Worm (Caenorhabditis elegans) whole organism, L1 larva: Measurements from ENCODE around the gene ttr-51.

ENCODE experiments used
- C16A3.4 ChIP-seq: fragments of 150-350 bp; optimal IDR thresholded peaks from 2 replicates; lab custom pipeline; 2014; ENCODE audit warnings: missing biosample characterization, missing genetic modification characterization
- C34B4.2 ChIP-seq: sonication (generic microtip); optimal IDR thresholded peaks from 2 replicates; lab custom pipeline; 2017; ENCODE audit warnings: mild to moderate bottlenecking, missing genetic modification characterization, missing compliant biosample characterization
- F16B12.6 ChIP-seq: fragments of 150-350 bp; optimal IDR thresholded peaks from 2 replicates; lab custom pipeline; 2014; ENCODE audit warnings: missing biosample characterization, missing genetic modification characterization
- aha-1 ChIP-seq: fragments of 150-350 bp; optimal IDR thresholded peaks from 2 replicates; lab custom pipeline; 2014; ENCODE audit warnings: missing biosample characterization, missing genetic modification characterization
- alr-1 ChIP-seq: fragments of 200-800 bp; sonication (Bioruptor generic); optimal IDR thresholded peaks from 2 replicates; lab custom pipeline; 2018; ENCODE audit warnings: borderline replicate concordance, mild to moderate bottlenecking, missing genetic modification characterization, missing compliant biosample characterization
- aly-2 ChIP-seq: fragments of 150-350 bp; optimal IDR thresholded peaks from 2 replicates; lab custom pipeline; 2014; ENCODE audit warnings: missing biosample characterization, missing genetic modification characterization
- blmp-1 ChIP-seq: fragments of 150-350 bp; optimal IDR thresholded peaks from 2 replicates; lab custom pipeline; 2014; ENCODE audit warnings: missing biosample characterization, missing genetic modification characterization
- ceh-8 ChIP-seq: fragments of 200-800 bp; sonication (Bioruptor generic); optimal IDR thresholded peaks from 2 replicates; lab custom pipeline; 2018; ENCODE audit warnings: mild to moderate bottlenecking, missing genetic modification characterization, moderate library complexity, missing compliant biosample characterization
- ceh-90 ChIP-seq: sonication (generic microtip); optimal IDR thresholded peaks from 2 replicates; lab custom pipeline; 2016; ENCODE audit warnings: missing genetic modification characterization, missing compliant biosample characterization
- ces-1 ChIP-seq: fragments of 150-350 bp; optimal IDR thresholded peaks from 2 replicates; lab custom pipeline; 2014; ENCODE audit warnings: missing biosample characterization, missing genetic modification reagents, missing genetic modification characterization
- dpl-1 ChIP-seq, 3 experiments: fragments of 150-350 bp in 2 of 3; sonication (generic microtip) in 1 of 3; optimal IDR thresholded peaks; 2 replicates each; lab custom pipeline; 2014 to 2017; ENCODE audit warnings: missing biosample characterization in 3 of 3, missing genetic modification characterization in 3 of 3, missing genetic modification reagents in 3 of 3
- dsc-1 ChIP-seq: sonication (generic microtip); optimal IDR thresholded peaks from 2 replicates; lab custom pipeline; 2016; ENCODE audit warnings: mild to moderate bottlenecking, missing genetic modification characterization, missing compliant biosample characterization
- efl-3 ChIP-seq: fragments of 200-800 bp; sonication (Bioruptor generic); optimal IDR thresholded peaks from 2 replicates; lab custom pipeline; 2018; ENCODE audit warnings: mild to moderate bottlenecking, missing genetic modification characterization, missing compliant biosample characterization
- elt-3 ChIP-seq, 6 experiments: fragments of 150-350 bp in 1 of 6; sonication (generic microtip); optimal IDR thresholded peaks; 2 replicates each; lab custom pipeline; 2017 to 2018; ENCODE audit warnings: missing biosample characterization in 6 of 6, missing genetic modification characterization in 6 of 6, inconsistent platforms in 1 of 6
- fkh-8 ChIP-seq: sonication (generic microtip); optimal IDR thresholded peaks from 2 replicates; lab custom pipeline; 2016; ENCODE audit warnings: mild to moderate bottlenecking, missing genetic modification characterization, missing compliant biosample characterization
- hlh-17 ChIP-seq: fragments of 200-800 bp; sonication (Bioruptor generic); optimal IDR thresholded peaks from 2 replicates; lab custom pipeline; 2018; ENCODE audit warnings: missing genetic modification characterization, mild to moderate bottlenecking, missing compliant biosample characterization, moderate library complexity, borderline replicate concordance
- hlh-4 ChIP-seq: sonication (generic microtip); optimal IDR thresholded peaks from 2 replicates; lab custom pipeline; 2016; ENCODE audit warnings: mild to moderate bottlenecking, missing genetic modification characterization, missing compliant biosample characterization
- irx-1 ChIP-seq: sonication (generic microtip); optimal IDR thresholded peaks from 2 replicates; lab custom pipeline; 2016; ENCODE audit warnings: missing genetic modification characterization, missing compliant biosample characterization
- isw-1 ChIP-seq: fragments of 200-800 bp; sonication (Bioruptor generic); IDR thresholded peaks from 2 replicates; pipeline ENCODE4 v1.3.6; 2022; ENCODE audit warnings: missing genetic modification characterization, missing compliant biosample characterization
- jun-1 ChIP-seq: fragments of 150-350 bp; optimal IDR thresholded peaks from 2 replicates; lab custom pipeline; 2014; ENCODE audit warnings: missing biosample characterization, missing genetic modification reagents, missing genetic modification characterization
- lin-13 ChIP-seq: fragments of 150-350 bp; optimal IDR thresholded peaks from 2 replicates; lab custom pipeline; 2014; ENCODE audit warnings: missing biosample characterization, missing genetic modification reagents, missing genetic modification characterization
- lin-14 ChIP-seq: fragments of 200-800 bp; sonication (Bioruptor generic); optimal IDR thresholded peaks from 2 replicates; lab custom pipeline; 2018; ENCODE audit warnings: mild to moderate bottlenecking, missing genetic modification characterization, moderate library complexity, missing compliant biosample characterization
- lin-15B ChIP-seq: fragments of 150-350 bp; sonication (generic microtip); optimal IDR thresholded peaks from 3 replicates; lab custom pipeline; 2014; ENCODE audit warnings: missing biosample characterization, missing genetic modification characterization
- lin-39 ChIP-seq: fragments of 150-350 bp; optimal IDR thresholded peaks from 2 replicates; lab custom pipeline; 2014; ENCODE audit warnings: missing biosample characterization, missing genetic modification reagents, missing genetic modification characterization
- mdl-1 ChIP-seq, 2 experiments: fragments of 150-350 bp; optimal IDR thresholded peaks; 2 replicates each; lab custom pipeline; 2014 to 2017; ENCODE audit warnings: missing biosample characterization in 2 of 2, missing genetic modification characterization in 2 of 2, inconsistent platforms in 1 of 2
- mep-1 ChIP-seq: fragments of 150-350 bp; optimal IDR thresholded peaks from 2 replicates; lab custom pipeline; 2014; ENCODE audit warnings: missing biosample characterization, missing genetic modification characterization
- nhr-11 ChIP-seq: fragments of 150-350 bp; optimal IDR thresholded peaks from 2 replicates; lab custom pipeline; 2014; ENCODE audit warnings: missing biosample characterization, missing genetic modification characterization
- nhr-12 ChIP-seq: sonication (generic microtip); optimal IDR thresholded peaks from 2 replicates; lab custom pipeline; 2017; ENCODE audit warnings: missing biosample characterization, missing genetic modification characterization
- nhr-19 ChIP-seq: fragments of 200-800 bp; sonication (Bioruptor generic); conservative IDR thresholded peaks from 2 replicates; pipeline ENCODE4 v1.3.6; 2022; ENCODE audit warnings: missing genetic modification characterization, missing compliant biosample characterization
- nhr-20 ChIP-seq: sonication (generic microtip); optimal IDR thresholded peaks from 2 replicates; lab custom pipeline; 2016; ENCODE audit warnings: mild to moderate bottlenecking, missing genetic modification characterization, missing compliant biosample characterization
- nhr-237 ChIP-seq: fragments of 150-350 bp; optimal IDR thresholded peaks from 2 replicates; lab custom pipeline; 2014; ENCODE audit warnings: missing biosample characterization, missing genetic modification characterization
- nhr-28 ChIP-seq: fragments of 150-350 bp; optimal IDR thresholded peaks from 2 replicates; lab custom pipeline; 2014; ENCODE audit warnings: missing biosample characterization, missing genetic modification characterization
- nhr-71 ChIP-seq: sonication (generic microtip); optimal IDR thresholded peaks from 2 replicates; lab custom pipeline; 2016; ENCODE audit warnings: mild to moderate bottlenecking, missing genetic modification characterization, moderate library complexity, missing compliant biosample characterization
- nhr-77 ChIP-seq: fragments of 150-350 bp; optimal IDR thresholded peaks from 2 replicates; lab custom pipeline; 2014; ENCODE audit warnings: missing biosample characterization, missing genetic modification characterization
- nhr-84 ChIP-seq: sonication (generic microtip); optimal IDR thresholded peaks from 2 replicates; lab custom pipeline; 2017; ENCODE audit warnings: missing biosample characterization, missing genetic modification characterization
- nhr-85 ChIP-seq: sonication (generic microtip); peaks from one replicate; lab custom pipeline; 2016; ENCODE audit warnings: missing genetic modification characterization, inconsistent platforms, missing compliant biosample characterization
- nhr-90 ChIP-seq: sonication (generic microtip); optimal IDR thresholded peaks from 2 replicates; lab custom pipeline; 2016; ENCODE audit warnings: mild to moderate bottlenecking, missing genetic modification characterization, missing compliant biosample characterization; ENCODE audit not compliant: poor library complexity
- pag-3 ChIP-seq: sonication (generic microtip); optimal IDR thresholded peaks from 2 replicates; lab custom pipeline; 2017; ENCODE audit warnings: missing genetic modification characterization, mild to moderate bottlenecking, missing compliant biosample characterization, antibody characterized with exemption, borderline replicate concordance; ENCODE audit not compliant: insufficient read depth
- pax-3 ChIP-seq: fragments of 200-800 bp; sonication (Bioruptor generic); optimal IDR thresholded peaks from 2 replicates; lab custom pipeline; 2018; ENCODE audit warnings: mild to moderate bottlenecking, missing genetic modification characterization, moderate library complexity, missing compliant biosample characterization
- pqm-1 ChIP-seq: sonication (generic microtip); optimal IDR thresholded peaks from 3 replicates; lab custom pipeline; 2017; ENCODE audit warnings: missing biosample characterization, missing genetic modification characterization
- snpc-4 ChIP-seq: fragments of 150-350 bp; optimal IDR thresholded peaks from 2 replicates; lab custom pipeline; 2014; ENCODE audit warnings: missing biosample characterization, missing genetic modification characterization
- sptf-1 ChIP-seq: fragments of 150-350 bp; optimal IDR thresholded peaks from 2 replicates; lab custom pipeline; 2014; ENCODE audit warnings: missing biosample characterization, missing genetic modification characterization
- sup-37 ChIP-seq: fragments of 200-800 bp; sonication (Bioruptor generic); optimal IDR thresholded peaks from 2 replicates; lab custom pipeline; 2018; ENCODE audit warnings: mild to moderate bottlenecking, missing genetic modification characterization, missing compliant biosample characterization
- swsn-7 ChIP-seq: sonication (generic microtip); optimal IDR thresholded peaks from 2 replicates; lab custom pipeline; 2016; ENCODE audit warnings: missing genetic modification characterization, missing compliant biosample characterization
- tbx-2 ChIP-seq: sonication (generic microtip); optimal IDR thresholded peaks from 2 replicates; lab custom pipeline; 2016; ENCODE audit warnings: missing genetic modification characterization, missing compliant biosample characterization
- tlp-1 ChIP-seq: fragments of 150-350 bp; optimal IDR thresholded peaks from 2 replicates; lab custom pipeline; 2014; ENCODE audit warnings: missing biosample characterization, missing genetic modification characterization
- unc-130 ChIP-seq: fragments of 150-350 bp; optimal IDR thresholded peaks from 2 replicates; lab custom pipeline; 2017; ENCODE audit warnings: missing biosample characterization, missing genetic modification characterization, inconsistent platforms
- vab-15 ChIP-seq: sonication (generic microtip); optimal IDR thresholded peaks from 2 replicates; lab custom pipeline; 2017; ENCODE audit warnings: missing genotype, mild to moderate bottlenecking, missing genetic modification characterization, missing compliant biosample characterization
- zag-1 ChIP-seq: fragments of 150-350 bp; optimal IDR thresholded peaks from 2 replicates; lab custom pipeline; 2014; ENCODE audit warnings: missing biosample characterization, missing genetic modification characterization
- zip-4 ChIP-seq: fragments of 200-800 bp; sonication (Bioruptor generic); optimal IDR thresholded peaks from 2 replicates; lab custom pipeline; 2018; ENCODE audit warnings: mild to moderate bottlenecking, missing genetic modification characterization, moderate library complexity, missing compliant biosample characterization
- ztf-11 ChIP-seq, 2 experiments: sonication (generic microtip); optimal IDR thresholded peaks; 2 replicates each; lab custom pipeline; 2016 to 2017; ENCODE audit warnings: missing genetic modification characterization in 2 of 2, missing biosample characterization in 1 of 2, missing compliant biosample characterization in 1 of 2

The ttr-51 gene

DNA sequence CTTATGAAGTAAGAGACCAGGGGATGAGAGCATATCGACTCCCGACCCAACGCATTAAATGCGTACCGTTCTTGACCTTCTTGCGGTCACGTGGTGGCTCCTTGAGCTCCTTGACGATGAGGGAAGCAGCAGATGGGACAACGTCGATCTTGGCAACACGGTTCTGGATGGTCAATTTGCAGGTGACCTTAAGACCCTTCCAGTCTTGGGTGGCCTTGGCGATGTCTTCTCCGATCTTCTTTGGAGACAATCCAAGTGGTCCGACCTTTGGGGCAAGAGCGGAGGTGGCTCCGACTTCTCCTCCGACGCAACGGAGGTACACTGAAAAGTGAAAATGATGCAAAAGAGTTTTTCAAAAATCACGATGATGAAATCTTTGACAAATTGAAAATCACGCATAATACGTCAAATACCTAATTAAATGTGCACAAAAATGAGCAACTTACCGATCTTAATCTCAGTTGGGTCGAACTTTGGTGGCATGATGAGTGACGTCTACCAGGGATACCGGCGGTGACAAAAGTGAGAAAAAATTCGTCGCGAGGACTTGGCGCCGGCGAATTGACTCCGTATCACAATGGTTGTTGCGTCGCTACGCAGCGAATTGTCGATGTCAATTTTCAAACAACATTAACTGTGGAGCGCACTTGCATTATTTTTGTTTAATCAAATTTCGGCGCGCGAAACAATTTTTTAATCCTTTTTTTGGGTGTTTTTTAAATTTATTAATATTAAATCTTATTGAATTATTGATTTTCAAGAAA, 11.9 kb downstream of the ttr-51 start, which contains the start of gene rpl-12 (continued):
- TF ChIP-seq lin-13 (GFP tag; lab: Kevin White, UChicago): peak; percentile 99
- peak; percentile 99 for TF ChIP-seq dsc-1 (tag; lab: Kevin White, UChicago)
- TF ChIP-seq nhr-12 (tag; lab: Kevin White, UChicago): peak; percentile 35
- peak; percentile 2 to 98 for TF ChIP-seq mdl-1 (tag; optimal IDR thresholded peaks at IDR 0.05; lab: Kevin White, UChicago)
- peak; percentile 83 for TF ChIP-seq blmp-1
- TF ChIP-seq isw-1 (GFP tag; lab: Robert Waterston, UW): peak; percentile 99
- peak; percentile 99 for TF ChIP-seq irx-1 (tag; lab: Kevin White, UChicago)
- no peak for TF ChIP-seq pag-3 (tag; lab: Kevin White, UChicago)
- peak; percentile 58 for TF ChIP-seq efl-3 (GFP tag; lab: Kevin White, UChicago)
- no peak for TF ChIP-seq hlh-4 (tag; lab: Kevin White, UChicago)
- TF ChIP-seq nhr-84: peak; percentile 67
- peak; percentile 100 for TF ChIP-seq fkh-8 (tag; lab: Kevin White, UChicago)
- peak; percentile 99 for TF ChIP-seq tbx-2 (tag; lab: Kevin White, UChicago)
- peak; percentile 94 for TF ChIP-seq zag-1 (tag; lab: Kevin White, UChicago)
- peak; percentile 100 for TF ChIP-seq nhr-71 (tag; lab: Kevin White, UChicago)
- TF ChIP-seq nhr-90 (tag; lab: Kevin White, UChicago): peak; percentile 99
- peak; percentile 82 for TF ChIP-seq C34B4.2 (tag; lab: Kevin White, UChicago)
- peak; percentile 86 to 99 (median 98) for TF ChIP-seq elt-3 (tag; optimal IDR thresholded peaks at IDR 0.05; lab: Kevin White, UChicago)
- TF ChIP-seq jun-1 (tag; lab: Kevin White, UChicago): peak; percentile 98
- TF ChIP-seq nhr-77: peak; percentile 98
- peak; percentile 71 for TF ChIP-seq ceh-90 (tag; lab: Kevin White, UChicago)
- no peak for TF ChIP-seq tlp-1 (tag; lab: Kevin White, UChicago)
- peak; percentile 36 for TF ChIP-seq nhr-28 (tag; lab: Kevin White, UChicago)
- TF ChIP-seq nhr-85 (tag; lab: Kevin White, UChicago): peak; percentile 99
- TF ChIP-seq nhr-237 (tag; lab: Kevin White, UChicago): peak; percentile 96
- no peak for TF ChIP-seq sptf-1 (tag; lab: Kevin White, UChicago)
- no peak for TF ChIP-seq pqm-1
- peak; percentile 86 for TF ChIP-seq aha-1
- peak; percentile 100 for TF ChIP-seq lin-15B (tag; lab: Kevin White, UChicago)
- TF ChIP-seq aly-2 (tag; lab: Kevin White, UChicago): peak; percentile 93
- TF ChIP-seq vab-15: peak; percentile 97
- TF ChIP-seq nhr-20 (tag; lab: Kevin White, UChicago): peak; percentile 99
- TF ChIP-seq ces-1 (GFP tag; lab: Kevin White, UChicago): peak; percentile 94
- TF ChIP-seq pax-3 (tag; lab: Kevin White, UChicago): peak; percentile 98
- peak; percentile 46 for TF ChIP-seq alr-1 (tag; lab: Kevin White, UChicago)
- TF ChIP-seq ztf-11 (tag; optimal IDR thresholded peaks at IDR 0.05; lab: Kevin White, UChicago): peak in 1 of 2 experiments; percentile 96
- peak; percentile 99 for TF ChIP-seq lin-39 (tag; lab: Kevin White, UChicago)
- peak; percentile 98 for TF ChIP-seq ceh-8 (GFP tag; lab: Kevin White, UChicago)
- TF ChIP-seq F16B12.6: peak; percentile 79
- peak; percentile 97 for TF ChIP-seq sup-37 (GFP tag; lab: Kevin White, UChicago)
- TF ChIP-seq hlh-17: no peak
- peak; percentile 99 for TF ChIP-seq C16A3.4
- TF ChIP-seq mep-1: peak; percentile 100
- peak; percentile 92 for TF ChIP-seq snpc-4 (tag; lab: Kevin White, UChicago)
- peak; percentile 93 for TF ChIP-seq nhr-11 (tag; lab: Kevin White, UChicago)
- TF ChIP-seq zip-4 (GFP tag; lab: Kevin White, UChicago): peak; percentile 95
- TF ChIP-seq swsn-7 (tag; lab: Kevin White, UChicago): peak; percentile 99
- peak; percentile 100 for TF ChIP-seq unc-130 (tag; lab: Kevin White, UChicago)
- peak; percentile 99 for TF ChIP-seq lin-14 (GFP tag; lab: Kevin White, UChicago)
- peak; percentile 96 to 98 (median 97) for TF ChIP-seq dpl-1 (GFP tag; optimal IDR thresholded peaks at IDR 0.05; lab: Kevin White, UChicago)
- TF ChIP-seq nhr-19 (GFP tag; lab: Robert Waterston, UW): peak; percentile 99
